Worm (Caenorhabditis elegans) whole organism, L3 larva: ENCODE measurements around the gene F15A4.2.

ENCODE experiments used
- R02D3.7 ChIP-seq: fragments of 150-350 bp; optimal IDR thresholded peaks from 2 replicates; lab custom pipeline; 2014; ENCODE audit warnings: missing biosample characterization, missing genetic modification characterization
- ZK546.5 ChIP-seq: sonication (generic microtip); optimal IDR thresholded peaks from 2 replicates; lab custom pipeline; 2017; ENCODE audit warnings: missing biosample characterization, missing genetic modification characterization
- aly-2 ChIP-seq: fragments of 150-350 bp; optimal IDR thresholded peaks from 2 replicates; lab custom pipeline; 2014; ENCODE audit warnings: missing biosample characterization, missing genetic modification characterization
- ama-1 ChIP-seq: fragments of 150-350 bp; optimal IDR thresholded peaks from 2 replicates; lab custom pipeline; 2018
- ceh-16 ChIP-seq: sonication (generic microtip); optimal IDR thresholded peaks from 2 replicates; lab custom pipeline; 2017; ENCODE audit warnings: missing biosample characterization, missing genetic modification characterization
- ceh-28 ChIP-seq: fragments of 150-350 bp; optimal IDR thresholded peaks from 2 replicates; lab custom pipeline; 2014; ENCODE audit warnings: missing biosample characterization, missing genetic modification reagents, missing genetic modification characterization
- ceh-82 ChIP-seq: fragments of 150-350 bp; optimal IDR thresholded peaks from 2 replicates; lab custom pipeline; 2014; ENCODE audit warnings: missing biosample characterization, missing genetic modification characterization
- ceh-9 ChIP-seq: sonication (generic microtip); optimal IDR thresholded peaks from 2 replicates; lab custom pipeline; 2018; ENCODE audit warnings: missing biosample characterization, missing genetic modification characterization
- daf-12 ChIP-seq: fragments of 150-350 bp; optimal IDR thresholded peaks from 2 replicates; lab custom pipeline; 2014; ENCODE audit warnings: missing biosample characterization, missing genetic modification reagents, missing genetic modification characterization
- egl-27 ChIP-seq: sonication (generic microtip); optimal IDR thresholded peaks from 4 replicates; lab custom pipeline; 2017; ENCODE audit warnings: missing biosample characterization, missing genetic modification reagents, missing genetic modification characterization
- egl-5 ChIP-seq: fragments of 150-350 bp; optimal IDR thresholded peaks from 2 replicates; lab custom pipeline; 2017; ENCODE audit warnings: missing biosample characterization, missing genetic modification reagents, missing genetic modification characterization, inconsistent platforms
- elt-1 ChIP-seq: fragments of 150-350 bp; optimal IDR thresholded peaks from 2 replicates; lab custom pipeline; 2014; ENCODE audit warnings: missing biosample characterization, missing genetic modification characterization
- elt-2 ChIP-seq: sonication (generic microtip); optimal IDR thresholded peaks from 2 replicates; lab custom pipeline; 2016; ENCODE audit warnings: missing genetic modification reagents, mild to moderate bottlenecking, missing genetic modification characterization, missing compliant biosample characterization
- elt-3 ChIP-seq, 3 experiments: fragments of 150-350 bp in 1 of 3; sonication (generic microtip) in 2 of 3; optimal IDR thresholded peaks; 2 replicates in 2 of 3; 4 replicates in 1 of 3; lab custom pipeline; 2014 to 2017; ENCODE audit warnings: missing biosample characterization in 3 of 3, missing genetic modification characterization in 3 of 3
- eor-1 ChIP-seq, 2 experiments: fragments of 150-350 bp; optimal IDR thresholded peaks; 2 replicates each; lab custom pipeline; 2014 to 2018; ENCODE audit warnings: missing biosample characterization in 2 of 2, missing genetic modification characterization in 2 of 2
- fkh-10 ChIP-seq: sonication (generic microtip); optimal IDR thresholded peaks from 2 replicates; lab custom pipeline; 2017; ENCODE audit warnings: missing biosample characterization, missing genetic modification reagents, missing genetic modification characterization
- fkh-2 ChIP-seq: fragments of 150-350 bp; optimal IDR thresholded peaks from 2 replicates; lab custom pipeline; 2014; ENCODE audit warnings: missing biosample characterization, missing genetic modification reagents, missing genetic modification characterization
- fos-1 ChIP-seq: fragments of 150-350 bp; optimal IDR thresholded peaks from 2 replicates; lab custom pipeline; 2014; ENCODE audit warnings: missing biosample characterization, missing genetic modification characterization
- hmg-11 ChIP-seq: sonication (generic microtip); optimal IDR thresholded peaks from 2 replicates; lab custom pipeline; 2016; ENCODE audit warnings: missing genetic modification characterization, missing compliant biosample characterization
- jun-1 ChIP-seq: fragments of 150-350 bp; optimal IDR thresholded peaks from 2 replicates; lab custom pipeline; 2014; ENCODE audit warnings: missing biosample characterization, missing genetic modification reagents, missing genetic modification characterization
- lin-15B ChIP-seq: fragments of 150-350 bp; optimal IDR thresholded peaks from 2 replicates; lab custom pipeline; 2014; ENCODE audit warnings: missing biosample characterization, missing genetic modification characterization
- lsy-12 ChIP-seq: sonication (generic microtip); optimal IDR thresholded peaks from 2 replicates; lab custom pipeline; 2016; ENCODE audit warnings: mild to moderate bottlenecking, missing genetic modification characterization, missing compliant biosample characterization
- mdl-1 ChIP-seq: fragments of 150-350 bp; optimal IDR thresholded peaks from 2 replicates; lab custom pipeline; 2014; ENCODE audit warnings: missing biosample characterization, missing genetic modification characterization
- mml-1 ChIP-seq: fragments of 150-350 bp; sonication (generic microtip); optimal IDR thresholded peaks from 3 replicates; lab custom pipeline; 2014; ENCODE audit warnings: missing biosample characterization, missing genetic modification characterization
- nfya-1 ChIP-seq: sonication (generic microtip); optimal IDR thresholded peaks from 2 replicates; lab custom pipeline; 2017; ENCODE audit warnings: missing genetic modification characterization, mild to moderate bottlenecking, missing compliant biosample characterization, antibody characterized with exemption, moderate library complexity; ENCODE audit not compliant: insufficient read depth
- nhr-11 ChIP-seq: fragments of 150-350 bp; optimal IDR thresholded peaks from 2 replicates; lab custom pipeline; 2014; ENCODE audit warnings: missing biosample characterization, missing genetic modification characterization
- nhr-12 ChIP-seq: fragments of 150-350 bp; optimal IDR thresholded peaks from 2 replicates; lab custom pipeline; 2014; ENCODE audit warnings: missing biosample characterization, missing genetic modification characterization
- nhr-23 ChIP-seq: fragments of 150-350 bp; optimal IDR thresholded peaks from 2 replicates; lab custom pipeline; 2014; ENCODE audit warnings: missing biosample characterization, missing genetic modification reagents, missing genetic modification characterization
- nhr-237 ChIP-seq: fragments of 150-350 bp; optimal IDR thresholded peaks from 2 replicates; lab custom pipeline; 2014; ENCODE audit warnings: missing biosample characterization, missing genetic modification characterization
- nhr-25 ChIP-seq: sonication (generic microtip); optimal IDR thresholded peaks from 2 replicates; lab custom pipeline; 2017; ENCODE audit warnings: missing biosample characterization, missing genetic modification characterization
- nhr-28 ChIP-seq: fragments of 150-350 bp; optimal IDR thresholded peaks from 2 replicates; lab custom pipeline; 2014; ENCODE audit warnings: missing biosample characterization, missing genetic modification characterization
- nhr-43 ChIP-seq: sonication (generic microtip); optimal IDR thresholded peaks from 2 replicates; lab custom pipeline; 2016; ENCODE audit warnings: mild to moderate bottlenecking, missing genetic modification characterization, missing compliant biosample characterization; ENCODE audit not compliant: poor library complexity, severe bottlenecking
- nhr-67 ChIP-seq: fragments of 150-350 bp; optimal IDR thresholded peaks from 2 replicates; lab custom pipeline; 2014; ENCODE audit warnings: missing biosample characterization, missing genetic modification characterization
- nhr-76 ChIP-seq: fragments of 150-350 bp; sonication (generic microtip); optimal IDR thresholded peaks from 5 replicates; lab custom pipeline; 2014; ENCODE audit warnings: missing biosample characterization, missing genetic modification characterization
- nhr-77 ChIP-seq: fragments of 150-350 bp; optimal IDR thresholded peaks from 2 replicates; lab custom pipeline; 2014; ENCODE audit warnings: missing biosample characterization, missing genetic modification characterization
- pha-4 ChIP-seq: fragments of 150-350 bp; optimal IDR thresholded peaks from 2 replicates; lab custom pipeline; 2014; ENCODE audit warnings: missing biosample characterization, missing genetic modification reagents, missing genetic modification characterization
- pqm-1 ChIP-seq: fragments of 150-350 bp; optimal IDR thresholded peaks from 2 replicates; lab custom pipeline; 2017; ENCODE audit warnings: missing biosample characterization, missing genetic modification characterization, inconsistent platforms
- sea-2 ChIP-seq: fragments of 150-350 bp; sonication (generic microtip); optimal IDR thresholded peaks from 4 replicates; lab custom pipeline; 2014; ENCODE audit warnings: missing biosample characterization, missing genetic modification reagents, missing genetic modification characterization
- skn-1 ChIP-seq: fragments of 150-350 bp; optimal IDR thresholded peaks from 2 replicates; lab custom pipeline; 2014; ENCODE audit warnings: missing biosample characterization, missing genetic modification characterization
- snpc-4 ChIP-seq: fragments of 150-350 bp; optimal IDR thresholded peaks from 2 replicates; lab custom pipeline; 2014; ENCODE audit warnings: missing biosample characterization, missing genetic modification characterization
- tbx-2 ChIP-seq: sonication (generic microtip); optimal IDR thresholded peaks from 2 replicates; lab custom pipeline; 2016; ENCODE audit warnings: mild to moderate bottlenecking, missing genetic modification characterization, missing compliant biosample characterization
- unc-39 ChIP-seq: sonication (generic microtip); optimal IDR thresholded peaks from 4 replicates; lab custom pipeline; 2017; ENCODE audit warnings: missing biosample characterization, missing genetic modification characterization
- unc-62 ChIP-seq: fragments of 150-350 bp; sonication (generic microtip); optimal IDR thresholded peaks from 4 replicates; lab custom pipeline; 2014; ENCODE audit warnings: missing biosample characterization, missing genetic modification reagents, missing genetic modification characterization
- zag-1 ChIP-seq: fragments of 150-350 bp; optimal IDR thresholded peaks from 2 replicates; lab custom pipeline; 2014; ENCODE audit warnings: missing biosample characterization, missing genetic modification characterization
- ztf-11 ChIP-seq: fragments of 150-350 bp; optimal IDR thresholded peaks from 2 replicates; lab custom pipeline; 2014; ENCODE audit warnings: missing biosample characterization, missing genetic modification characterization
- ztf-4 ChIP-seq: fragments of 150-350 bp; optimal IDR thresholded peaks from 2 replicates; lab custom pipeline; 2014; ENCODE audit warnings: missing biosample characterization, missing genetic modification characterization

The F15A4.2 gene

DNA sequence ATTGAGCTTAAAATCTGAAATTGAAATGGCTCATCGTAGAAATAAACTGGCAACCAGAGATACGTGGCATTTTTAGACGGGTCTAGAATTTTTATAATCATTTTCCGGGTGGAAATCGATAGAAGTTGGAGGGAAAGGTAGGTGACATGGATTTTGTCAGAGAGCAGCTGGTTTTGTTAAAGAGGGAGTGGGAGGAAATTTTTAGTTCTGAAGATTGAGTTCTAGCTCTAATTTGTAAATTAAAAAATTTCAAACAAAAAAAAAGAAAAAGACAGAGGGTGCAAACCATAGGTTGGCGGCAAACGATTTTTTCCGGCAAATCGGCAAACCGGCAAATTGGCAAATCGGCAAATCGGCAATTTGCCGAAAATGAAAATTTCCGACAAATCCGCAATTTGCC lies 5.7 kb upstream of the F15A4.2 start, which contains the start of gene sre-32:
TSS of gene sre-32 (minus strand) at position 101 of the 400 bp plus-strand sequence.
- TF ChIP-seq nhr-237 = no peak
- TF ChIP-seq ztf-11 (tag; lab: Kevin White, UChicago) = no peak
- no peak for TF ChIP-seq ceh-28 (tag; lab: Kevin White, UChicago)
- TF ChIP-seq tbx-2 (tag; lab: Kevin White, UChicago) = no peak
- no peak for TF ChIP-seq ZK546.5 (tag; lab: Kevin White, UChicago)
- no peak for TF ChIP-seq pqm-1 (tag; lab: Kevin White, UChicago)
- TF ChIP-seq nhr-43 = no peak
- TF ChIP-seq elt-3 (tag; optimal IDR thresholded peaks at IDR 0.05; lab: Kevin White, UChicago) = no peak
- TF ChIP-seq elt-2 = no peak
- TF ChIP-seq nhr-12 (tag; lab: Kevin White, UChicago) = no peak

DNA sequence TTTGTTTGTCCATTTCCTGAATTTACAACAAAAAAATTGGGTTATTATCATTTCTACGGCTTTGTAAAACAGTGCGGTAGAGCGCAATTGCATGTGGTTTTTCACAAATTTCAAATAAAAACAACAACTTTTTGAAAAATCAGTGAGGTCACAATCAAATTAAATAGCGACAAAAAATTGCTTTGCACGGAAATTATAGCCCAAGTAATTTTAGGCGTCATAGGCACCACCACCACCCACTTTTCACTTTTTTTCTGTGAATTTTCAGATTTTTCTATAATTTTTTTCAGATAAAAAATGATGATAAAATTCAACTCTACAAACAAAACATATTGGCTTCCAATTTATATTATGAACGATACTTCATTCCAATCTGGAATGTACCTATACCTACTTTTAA lies 5.1 kb upstream of the F15A4.2 start, which contains the start of gene sre-38:
TSS of gene sre-38 (plus strand) at position 301 of the 400 bp plus-strand sequence.
- no peak for TF ChIP-seq sea-2 (GFP tag; lab: Kevin White, UChicago)
- TF ChIP-seq pha-4 (tag; lab: Kevin White, UChicago) = no peak
- TF ChIP-seq daf-12 (tag; lab: Kevin White, UChicago) = no peak
- no peak for TF ChIP-seq unc-39
- TF ChIP-seq unc-62 (GFP tag; lab: Kevin White, UChicago) = no peak
- TF ChIP-seq fos-1 (tag; lab: Kevin White, UChicago) = no peak
- no peak for TF ChIP-seq nfya-1
- no peak for TF ChIP-seq nhr-11 (tag; lab: Kevin White, UChicago)
- no peak for TF ChIP-seq hmg-11 (tag; lab: Kevin White, UChicago)
- TF ChIP-seq skn-1 (tag; lab: Kevin White, UChicago) = no peak
- TF ChIP-seq jun-1 (tag; lab: Kevin White, UChicago) = no peak
- no peak for TF ChIP-seq R02D3.7 (tag; lab: Kevin White, UChicago)
- TF ChIP-seq ztf-4 (tag; lab: Kevin White, UChicago) = no peak

DNA sequence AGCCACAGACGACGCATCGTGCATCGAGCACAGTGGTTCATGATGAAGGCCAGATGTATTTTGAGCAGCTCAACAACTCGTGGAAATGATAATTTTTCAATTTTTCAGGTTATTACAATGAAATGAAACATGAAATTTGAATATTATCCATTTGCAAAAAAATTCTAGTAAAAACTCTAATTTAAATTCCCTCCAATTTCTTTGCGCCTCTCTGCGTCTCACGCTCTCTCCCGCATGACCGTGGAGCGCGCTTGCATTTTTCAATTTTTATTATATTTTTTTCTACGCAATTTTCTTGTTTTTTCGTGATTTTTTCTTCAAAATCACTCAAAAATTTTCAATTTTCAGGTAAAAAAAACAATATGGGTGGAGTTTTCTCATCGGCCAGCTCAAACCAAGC lies 2.9 kb upstream of the F15A4.2 start, which contains the start of gene tag-281:
TSS of gene tag-281 (plus strand) at position 340 of the 400 bp plus-strand sequence.
- TF ChIP-seq nhr-11 (tag; lab: Kevin White, UChicago) (no peak), ceh-16 (tag; lab: Kevin White, UChicago) (no peak), fkh-10 (peak; percentile 33), ceh-28 (tag; lab: Kevin White, UChicago) (peak; percentile 52), ama-1 (no peak), nhr-43 (no peak), lin-15B (tag; lab: Kevin White, UChicago) (peak; percentile 92), nhr-23 (tag; lab: Kevin White, UChicago) (peak; percentile 91), nhr-25 (tag; lab: Kevin White, UChicago) (no peak), eor-1 (tag; optimal IDR thresholded peaks at IDR 0.05; lab: Kevin White, UChicago) (no peak), mml-1 (tag; lab: Kevin White, UChicago) (no peak), skn-1 (tag; lab: Kevin White, UChicago) (peak; percentile 52), nhr-67 (tag; lab: Kevin White, UChicago) (no peak), elt-1 (tag; lab: Kevin White, UChicago) (no peak), aly-2 (tag; lab: Kevin White, UChicago) (no peak), nhr-28 (no peak), unc-39 (no peak), ztf-11 (tag; lab: Kevin White, UChicago) (no peak), egl-27 (no peak), ceh-9 (tag; lab: Kevin White, UChicago) (no peak), snpc-4 (tag; lab: Kevin White, UChicago) (peak; percentile 69), fkh-2 (no peak), egl-5 (peak; percentile 52), nhr-77 (tag; lab: Kevin White, UChicago) (no peak), zag-1 (tag; lab: Kevin White, UChicago) (no peak), nhr-76 (tag; lab: Kevin White, UChicago) (no peak), fos-1 (tag; lab: Kevin White, UChicago) (no peak), daf-12 (tag; lab: Kevin White, UChicago) (no peak), tbx-2 (tag; lab: Kevin White, UChicago) (peak; percentile 6), unc-62 (GFP tag; lab: Kevin White, UChicago) (no peak), nfya-1 (peak; percentile 90), pqm-1 (tag; lab: Kevin White, UChicago) (peak; percentile 53), jun-1 (tag; lab: Kevin White, UChicago) (peak; percentile 52), elt-2 (no peak), hmg-11 (tag; lab: Kevin White, UChicago) (peak; percentile 22), elt-3 (tag; optimal IDR thresholded peaks at IDR 0.05; lab: Kevin White, UChicago) (no peak), pha-4 (tag; lab: Kevin White, UChicago) (peak; percentile 87), lsy-12 (tag; lab: Kevin White, UChicago) (no peak), ztf-4 (tag; lab: Kevin White, UChicago) (no peak), ZK546.5 (tag; lab: Kevin White, UChicago) (no peak), nhr-237 (no peak), ceh-82 (peak; percentile 44), mdl-1 (tag; lab: Kevin White, UChicago) (no peak), R02D3.7 (tag; lab: Kevin White, UChicago) (peak; percentile 72), nhr-12 (tag; lab: Kevin White, UChicago) (no peak), sea-2 (GFP tag; lab: Kevin White, UChicago) (no peak)
